Worm (Caenorhabditis elegans): Measurements from ENCODE around the gene unc-2.

DNA sequence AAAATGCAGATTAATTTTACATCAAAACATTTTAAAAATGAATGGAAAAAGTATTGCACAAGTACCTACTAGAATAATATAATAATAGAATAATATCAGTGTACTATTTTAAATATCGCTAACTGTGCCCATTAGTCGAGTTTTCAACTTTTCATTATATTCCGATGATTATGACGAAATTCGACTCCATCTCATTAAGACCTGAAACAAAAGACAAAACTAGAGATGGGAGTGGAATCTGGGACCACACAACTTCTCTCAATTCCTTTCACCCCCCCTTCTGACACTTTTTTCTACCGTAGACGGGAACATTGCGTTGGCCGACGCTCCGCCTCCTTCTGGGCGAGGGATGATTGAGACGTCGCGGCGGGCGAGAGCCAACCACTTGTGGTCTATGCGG lies 90.1 kb downstream of the unc-2 start, which contains the start of gene ser-7:
- TF ChIP-seq snpc-4 (GFP tag; optimal IDR thresholded peaks at IDR 0.05) (no peak), snpc-4 (tag; optimal IDR thresholded peaks at IDR 0.05) (no peak), D2030.7 (GFP tag; IDR thresholded peaks at IDR 0.05) (no peak), lsy-27 (tag; optimal IDR thresholded peaks at IDR 0.05; ENCODE audit: borderline replicate concordance, insufficient read depth) (no peak), C17E4.6 (GFP tag; IDR thresholded peaks at IDR 0.05) (no peak), ama-1 (optimal IDR thresholded peaks at IDR 0.05) (no peak), ama-1 (GFP tag; optimal IDR thresholded peaks at IDR 0.05) (no peak), ekl-4 (GFP tag; IDR thresholded peaks at IDR 0.05) (no peak), Y53F4B.3 (GFP tag; IDR thresholded peaks at IDR 0.05) (no peak), nhr-120 (GFP tag; IDR thresholded peaks at IDR 0.05) (no peak), Y53G8AR.9 (GFP tag; conservative IDR thresholded peaks at IDR 0.05) (no peak), lsl-1 (GFP tag; optimal IDR thresholded peaks at IDR 0.05) (no peak), Y79H2A.3 (GFP tag; conservative IDR thresholded peaks at IDR 0.05) (no peak), pbrm-1 (GFP tag; IDR thresholded peaks at IDR 0.05) (no peak)
